Fruit fly (Drosophila melanogaster): ENCODE measurements around the gene CG42367.

Gene CG42367

dm6 chr2L:9918020-9918959 lies 12.1 kb upstream of the CG42367 start, which contains the start of the genes CG5885 and CG4598:
Gene CG5885 (minus strand): TSS chr2L:9918330.
Gene CG4598 (plus strand): TSS chr2L:9918618.
- TF ChIP-seq Jra (GFP tag; optimal IDR thresholded peaks at IDR 0.05) (peak; percentile 70), dl (GFP tag; optimal IDR thresholded peaks at IDR 0.05; ENCODE audit: insufficient read depth in 1 of 2, partially characterized antibody in 2 of 2) (peak in 1 of 2 experiments; percentile 5), h (GFP tag; optimal IDR thresholded peaks at IDR 0.05) (peak; percentile 70), Hnf4 (GFP tag; optimal IDR thresholded peaks at IDR 0.05) (peak; percentile 86), fru (GFP tag; optimal IDR thresholded peaks at IDR 0.05) (peak; percentile 79), psq (GFP tag; optimal IDR thresholded peaks at IDR 0.05) (peak; percentile 61), CrebA (GFP tag; optimal IDR thresholded peaks at IDR 0.05; ENCODE audit: borderline replicate concordance) (peak; percentile 97), woc (GFP tag; optimal IDR thresholded peaks at IDR 0.05) (peak; percentile 36), Hr83 (GFP tag; optimal IDR thresholded peaks at IDR 0.05; ENCODE audit: poor library complexity, severe bottlenecking) (peak; percentile 56), CG32264 (GFP tag; optimal IDR thresholded peaks at IDR 0.05) (no peak), Sp1 (GFP tag; optimal IDR thresholded peaks at IDR 0.05) (peak; percentile 68), OdsH (GFP tag; optimal IDR thresholded peaks at IDR 0.05) (peak; percentile 75), Myc (optimal IDR thresholded peaks at IDR 0.05) (no peak), Dfd (GFP tag; optimal IDR thresholded peaks at IDR 0.05) (no peak), sv (GFP tag; optimal IDR thresholded peaks at IDR 0.05) (peak; percentile 47), jim (GFP tag; optimal IDR thresholded peaks at IDR 0.05) (no peak), dsf (GFP tag; optimal IDR thresholded peaks at IDR 0.05; ENCODE audit: borderline replicate concordance) (peak; percentile 28), Dif (GFP tag; optimal IDR thresholded peaks at IDR 0.05; ENCODE audit: partially characterized antibody) (peak; percentile 45), HLH106 (tag; optimal IDR thresholded peaks at IDR 0.05) (peak; percentile 68), dmrt93B (GFP tag; optimal IDR thresholded peaks at IDR 0.05) (peak; percentile 19), rgr (GFP tag; optimal IDR thresholded peaks at IDR 0.05) (peak; percentile 61), lola (GFP tag; optimal IDR thresholded peaks at IDR 0.05) (no peak), sage (GFP tag; optimal IDR thresholded peaks at IDR 0.05) (peak; percentile 56), usp (GFP tag; optimal IDR thresholded peaks at IDR 0.05) (no peak), Abd-B (GFP tag; optimal IDR thresholded peaks at IDR 0.05) (no peak), br (GFP tag; optimal IDR thresholded peaks at IDR 0.05) (peak; percentile 55), ey (GFP tag; optimal IDR thresholded peaks at IDR 0.05) (peak; percentile 57), foxo (GFP tag; optimal IDR thresholded peaks at IDR 0.05) (peak in 1 of 2 experiments; percentile 83), CG9705 (GFP tag; optimal IDR thresholded peaks at IDR 0.05) (peak; percentile 31)

- no peak for TF ChIP-seq Hr83 (GFP tag; optimal IDR thresholded peaks at IDR 0.05; ENCODE audit: poor library complexity, severe bottlenecking)
- no peak for TF ChIP-seq psq (GFP tag; optimal IDR thresholded peaks at IDR 0.05)
- no peak for TF ChIP-seq usp (GFP tag; optimal IDR thresholded peaks at IDR 0.05)
- TF ChIP-seq CG9705 (GFP tag; optimal IDR thresholded peaks at IDR 0.05), result no peak
- TF ChIP-seq pan (optimal IDR thresholded peaks at IDR 0.05), result no peak
- TF ChIP-seq Abd-B (GFP tag; optimal IDR thresholded peaks at IDR 0.05), result no peak
- no peak for TF ChIP-seq woc (GFP tag; optimal IDR thresholded peaks at IDR 0.05)
- TF ChIP-seq ey (GFP tag; optimal IDR thresholded peaks at IDR 0.05), result no peak
- no peak for TF ChIP-seq OdsH (GFP tag; optimal IDR thresholded peaks at IDR 0.05)
- no peak for TF ChIP-seq Jra (GFP tag; optimal IDR thresholded peaks at IDR 0.05)
- TF ChIP-seq br (GFP tag; optimal IDR thresholded peaks at IDR 0.05), result no peak
- no peak for TF ChIP-seq CG32264 (GFP tag; optimal IDR thresholded peaks at IDR 0.05)
- no peak for TF ChIP-seq Dif (GFP tag; optimal IDR thresholded peaks at IDR 0.05; ENCODE audit: partially characterized antibody)
- TF ChIP-seq h (GFP tag; optimal IDR thresholded peaks at IDR 0.05), result no peak
- no peak for TF ChIP-seq Hnf4 (GFP tag; optimal IDR thresholded peaks at IDR 0.05)
- no peak for TF ChIP-seq lola (GFP tag; optimal IDR thresholded peaks at IDR 0.05)
- TF ChIP-seq Mio (GFP tag; optimal IDR thresholded peaks at IDR 0.05), result no peak
- no peak for TF ChIP-seq fru (GFP tag; optimal IDR thresholded peaks at IDR 0.05)
Observed at dm6 chr2L:9919218-9919617, 11.2 kb upstream of the CG42367 start.

dm6 chr2L:9919949-9920348 lies 10.4 kb upstream of the CG42367 start, which contains the start of gene CG4594:
Gene CG4594 (plus strand): TSS chr2L:9920160.
- peak; percentile 41 for TF ChIP-seq sage (GFP tag; optimal IDR thresholded peaks at IDR 0.05)
- no peak for TF ChIP-seq Hr78 (GFP tag; optimal IDR thresholded peaks at IDR 0.05)
- no peak for TF ChIP-seq jim (GFP tag; optimal IDR thresholded peaks at IDR 0.05)

Measured in whole organism, wandering third instar larva.